Worm (Caenorhabditis elegans): ENCODE results near the gene asd-1.

- TF ChIP-seq nhr-237 (tag; optimal IDR thresholded peaks at IDR 0.05) (no peak), unc-62 (GFP tag; optimal IDR thresholded peaks at IDR 0.05) (no peak), snpc-4 (tag; optimal IDR thresholded peaks at IDR 0.05) (no peak)
Observed at ce11 chrIII:4186751-4187309, 10.3 kb upstream of the asd-1 start, which contains the start of gene lars-1.

Data from whole organism, mixed stage, embryonic.